Worm (Caenorhabditis elegans): Measurements from ENCODE around the gene clhm-1.

Gene clhm-1

ce11 chrII:6851938-6852337 lies 18.9 kb downstream of the clhm-1 start, which contains the start of gene C04A2.15:
C04A2.15 (plus strand) TSS chrII:6852236.
- TF ChIP-seq elt-3 (tag; optimal IDR thresholded peaks at IDR 0.05) (no peak), unc-39 (tag; optimal IDR thresholded peaks at IDR 0.05) (no peak), ztf-11 (tag; optimal IDR thresholded peaks at IDR 0.05) (no peak), F13H6.1 (tag; optimal IDR thresholded peaks at IDR 0.05) (peak; percentile 42), sma-9 (GFP tag; optimal IDR thresholded peaks at IDR 0.05) (no peak), sma-9 (tag; optimal IDR thresholded peaks at IDR 0.05) (no peak), ztf-4 (tag; optimal IDR thresholded peaks at IDR 0.05) (no peak), skn-1 (tag; optimal IDR thresholded peaks at IDR 0.05) (no peak)

ce11 chrII:6849308-6849707 lies 21.5 kb downstream of the clhm-1 start:
- no peak for TF ChIP-seq unc-55 (GFP tag; optimal IDR thresholded peaks at IDR 0.05)
- peak; percentile 61 for TF ChIP-seq crh-2 (tag; optimal IDR thresholded peaks at IDR 0.05)
- no peak for TF ChIP-seq ztf-1 (GFP tag; conservative IDR thresholded peaks at IDR 0.05)
- TF ChIP-seq C34F6.9 (tag; optimal IDR thresholded peaks at IDR 0.05): peak; percentile 29
- peak; percentile 91 for TF ChIP-seq nhr-21 (tag; optimal IDR thresholded peaks at IDR 0.05)
- no peak for TF ChIP-seq mab-5 (tag; optimal IDR thresholded peaks at IDR 0.05)
- TF ChIP-seq ztf-4 (tag; optimal IDR thresholded peaks at IDR 0.05): peak; percentile 16
- no peak for TF ChIP-seq nhr-12 (tag; optimal IDR thresholded peaks at IDR 0.05)
- no peak for TF ChIP-seq dmd-4 (tag; optimal IDR thresholded peaks at IDR 0.05)
- TF ChIP-seq lin-11 (tag; optimal IDR thresholded peaks at IDR 0.05): no peak
- TF ChIP-seq ZK546.5 (tag; optimal IDR thresholded peaks at IDR 0.05): no peak
- TF ChIP-seq lsy-2 (tag; optimal IDR thresholded peaks at IDR 0.05): peak in 1 of 2 experiments; percentile 63
- TF ChIP-seq fos-1 (tag; optimal IDR thresholded peaks at IDR 0.05): peak; percentile 43
- peak; percentile 30 for TF ChIP-seq gmeb-1 (tag; optimal IDR thresholded peaks at IDR 0.05)
- no peak for TF ChIP-seq F13H6.1 (tag; optimal IDR thresholded peaks at IDR 0.05)
- TF ChIP-seq nhr-25 (tag; optimal IDR thresholded peaks at IDR 0.05): peak; percentile 90
- TF ChIP-seq sma-3 (GFP tag; optimal IDR thresholded peaks at IDR 0.05): peak; percentile 82
- TF ChIP-seq egl-27 (tag; optimal IDR thresholded peaks at IDR 0.05): peak; percentile 97
- no peak for TF ChIP-seq unc-62 (GFP tag; optimal IDR thresholded peaks at IDR 0.05)
- no peak for TF ChIP-seq mbf-1 (tag; optimal IDR thresholded peaks at IDR 0.05)
- TF ChIP-seq ztf-11 (tag; optimal IDR thresholded peaks at IDR 0.05): no peak
- TF ChIP-seq ama-1 (optimal IDR thresholded peaks at IDR 0.05): peak; percentile 65
- no peak for TF ChIP-seq sem-4 (tag; optimal IDR thresholded peaks at IDR 0.05)
- peak; percentile 97 for TF ChIP-seq sma-9 (GFP tag; optimal IDR thresholded peaks at IDR 0.05)
- no peak for TF ChIP-seq sma-9 (tag; optimal IDR thresholded peaks at IDR 0.05)
- peak; percentile 90 for TF ChIP-seq blmp-1 (tag; optimal IDR thresholded peaks at IDR 0.05; ENCODE audit: insufficient read depth)
- TF ChIP-seq nhr-129 (tag; optimal IDR thresholded peaks at IDR 0.05): peak; percentile 87
- no peak for TF ChIP-seq aly-2 (tag; optimal IDR thresholded peaks at IDR 0.05)
- TF ChIP-seq mdl-1 (tag; optimal IDR thresholded peaks at IDR 0.05): peak; percentile 59 to 81
- no peak for TF ChIP-seq ceh-16 (tag; optimal IDR thresholded peaks at IDR 0.05)
- no peak for TF ChIP-seq ceh-82 (tag; optimal IDR thresholded peaks at IDR 0.05)
- peak; percentile 89 for TF ChIP-seq Y55F3AM.14 (GFP tag; optimal IDR thresholded peaks at IDR 0.05)
- TF ChIP-seq nhr-6 (tag; optimal IDR thresholded peaks at IDR 0.05): peak; percentile 56

ce11 chrII:6847917-6848379 lies 22.9 kb downstream of the clhm-1 start, which contains the start of gene tbc-6:
tbc-6 (plus strand) TSS chrII:6848124.
- TF ChIP-seq lin-39 (tag; optimal IDR thresholded peaks at IDR 0.05) (no peak), lsy-2 (tag; optimal IDR thresholded peaks at IDR 0.05) (peak in 1 of 2 experiments; percentile 58), C34F6.9 (tag; optimal IDR thresholded peaks at IDR 0.05) (peak; percentile 35), crh-2 (tag; optimal IDR thresholded peaks at IDR 0.05) (peak; percentile 83), ZK546.5 (tag; optimal IDR thresholded peaks at IDR 0.05) (no peak), unc-62 (GFP tag; optimal IDR thresholded peaks at IDR 0.05) (peak; percentile 55), skn-1 (tag; optimal IDR thresholded peaks at IDR 0.05) (no peak), sma-9 (GFP tag; optimal IDR thresholded peaks at IDR 0.05) (peak; percentile 68), sma-9 (tag; optimal IDR thresholded peaks at IDR 0.05) (no peak), egl-27 (tag; optimal IDR thresholded peaks at IDR 0.05) (peak; percentile 82), unc-39 (tag; optimal IDR thresholded peaks at IDR 0.05) (no peak), nhr-129 (tag; optimal IDR thresholded peaks at IDR 0.05) (peak; percentile 53), nhr-6 (tag; optimal IDR thresholded peaks at IDR 0.05) (no peak), aly-2 (tag; optimal IDR thresholded peaks at IDR 0.05) (no peak), nhr-11 (tag; optimal IDR thresholded peaks at IDR 0.05) (no peak), ztf-11 (tag; optimal IDR thresholded peaks at IDR 0.05) (no peak), mdl-1 (tag; optimal IDR thresholded peaks at IDR 0.05) (peak in 1 of 2 experiments; percentile 18), nhr-25 (tag; optimal IDR thresholded peaks at IDR 0.05) (peak; percentile 89), ama-1 (optimal IDR thresholded peaks at IDR 0.05) (peak; percentile 47), nhr-10 (tag; optimal IDR thresholded peaks at IDR 0.05) (peak; percentile 43), Y55F3AM.14 (GFP tag; optimal IDR thresholded peaks at IDR 0.05) (peak; percentile 18), lin-13 (GFP tag; optimal IDR thresholded peaks at IDR 0.05) (peak; percentile 20), fos-1 (tag; optimal IDR thresholded peaks at IDR 0.05) (peak; percentile 67), nhr-77 (tag; optimal IDR thresholded peaks at IDR 0.05) (peak; percentile 51), blmp-1 (tag; optimal IDR thresholded peaks at IDR 0.05; ENCODE audit: insufficient read depth) (peak; percentile 98), nhr-21 (tag; optimal IDR thresholded peaks at IDR 0.05) (peak; percentile 79), sem-4 (tag; optimal IDR thresholded peaks at IDR 0.05) (peak; percentile 60), ztf-4 (tag; optimal IDR thresholded peaks at IDR 0.05) (peak; percentile 28), sma-3 (GFP tag; optimal IDR thresholded peaks at IDR 0.05) (peak; percentile 83), nhr-23 (tag; optimal IDR thresholded peaks at IDR 0.05) (no peak), R02D3.7 (tag; optimal IDR thresholded peaks at IDR 0.05) (no peak)

All from whole organism, L2 larva.